Fruit fly (Drosophila melanogaster) whole organism, embryonic: Measurements from ENCODE around the gene NimB1.

ENCODE experiments used
- Atf-2 ChIP-seq: fragments of 200-800 bp; sonication (Bioruptor generic); optimal IDR thresholded peaks from 2 replicates; lab custom pipeline; 2016; ENCODE audit warnings: missing biosample characterization, missing genetic modification characterization
- Atf6 ChIP-seq: fragments of 200-800 bp; sonication (Bioruptor generic); IDR thresholded peaks from 2 replicates; pipeline ENCODE4 v1.3.6; 2022; ENCODE audit warnings: missing biosample characterization, missing genetic modification characterization
- Blimp-1 ChIP-seq: fragments of 200-800 bp; sonication (Bioruptor generic); optimal IDR thresholded peaks from 3 replicates; lab custom pipeline; 2018; ENCODE audit warnings: missing biosample characterization, missing genetic modification characterization, mild to moderate bottlenecking, moderate library complexity, missing genetic modification reagents
- CG10366 ChIP-seq: fragments of 200-800 bp; sonication (Bioruptor generic); IDR thresholded peaks from 2 replicates; pipeline ENCODE4 v1.3.6; 2022; ENCODE audit warnings: missing biosample characterization, missing genetic modification characterization
- CG13296 ChIP-seq: fragments of 200-800 bp; sonication (Bioruptor generic); optimal IDR thresholded peaks from 3 replicates; lab custom pipeline; 2018; ENCODE audit warnings: missing biosample characterization, mild to moderate bottlenecking, missing genetic modification characterization
- CG13894 ChIP-seq: fragments of 200-800 bp; sonication (Bioruptor generic); optimal IDR thresholded peaks from 3 replicates; lab custom pipeline; 2018; ENCODE audit warnings: missing biosample characterization, mild to moderate bottlenecking, missing genetic modification characterization, moderate library complexity
- CG14667 ChIP-seq: fragments of 200-800 bp; sonication (Bioruptor generic); IDR thresholded peaks from 2 replicates; pipeline ENCODE4 v1.3.6; 2022; ENCODE audit warnings: missing biosample characterization, missing genetic modification characterization
- CG14710 ChIP-seq: fragments of 200-800 bp; sonication (Bioruptor generic); optimal IDR thresholded peaks from 3 replicates; lab custom pipeline; 2019; ENCODE audit warnings: missing biosample characterization, mild to moderate bottlenecking, missing genetic modification characterization, moderate library complexity
- CG15073 ChIP-seq: fragments of 200-800 bp; sonication (Bioruptor generic); optimal IDR thresholded peaks from 2 replicates; lab custom pipeline; 2016; ENCODE audit warnings: missing biosample characterization, missing genetic modification characterization
- CG16779 ChIP-seq: fragments of 200-800 bp; sonication (Bioruptor generic); IDR thresholded peaks from 2 replicates; pipeline ENCODE4 v1.3.6; 2022; ENCODE audit warnings: missing biosample characterization, missing genetic modification characterization
- CG4360 ChIP-seq: fragments of 200-800 bp; sonication (Bioruptor generic); IDR thresholded peaks from 2 replicates; pipeline ENCODE4 v1.3.6; 2022; ENCODE audit warnings: missing biosample characterization, missing genetic modification characterization
- CG4730 ChIP-seq: fragments of 200-800 bp; sonication (Bioruptor generic); IDR thresholded peaks from 2 replicates; pipeline ENCODE4 v1.3.6; 2022; ENCODE audit warnings: missing biosample characterization, missing genetic modification characterization
- CG4820 ChIP-seq: fragments of 200-800 bp; sonication (Bioruptor generic); optimal IDR thresholded peaks from 3 replicates; lab custom pipeline; 2016; ENCODE audit warnings: missing biosample characterization, missing genetic modification characterization
- CG6175 ChIP-seq: fragments of 200-800 bp; sonication (Bioruptor generic); IDR thresholded peaks from 3 replicates; pipeline ENCODE4 v1.3.6; 2022; ENCODE audit warnings: missing biosample characterization, missing genetic modification characterization
- CG7271 ChIP-seq: fragments of 200-800 bp; sonication (Bioruptor generic); optimal IDR thresholded peaks from 2 replicates; lab custom pipeline; 2018; ENCODE audit warnings: missing biosample characterization, mild to moderate bottlenecking, missing genetic modification characterization, moderate library complexity
- CG8290 ChIP-seq, 3 experiments: fragments of 200-800 bp; sonication (Bioruptor generic); optimal IDR thresholded peaks; 2 replicates each; lab custom pipeline; 2016 to 2019; ENCODE audit warnings: missing biosample characterization in 3 of 3, missing genetic modification characterization in 3 of 3, mild to moderate bottlenecking in 2 of 3, moderate library complexity in 1 of 3
- CG9215 ChIP-seq: fragments of 200-800 bp; sonication (Bioruptor generic); IDR thresholded peaks from 2 replicates; pipeline ENCODE4 v1.3.6; 2022; ENCODE audit warnings: missing biosample characterization, missing genetic modification characterization
- Dek ChIP-seq: fragments of 200-800 bp; sonication (Bioruptor generic); optimal IDR thresholded peaks from 3 replicates; lab custom pipeline; 2019; ENCODE audit warnings: missing biosample characterization, mild to moderate bottlenecking, missing genetic modification characterization, moderate library complexity
- Dfd ChIP-seq, 2 experiments: fragments of >200 bp; optimal IDR thresholded peaks; 2 replicates each; lab custom pipeline; 2017; ENCODE audit warnings: missing biosample characterization in 2 of 2, missing genetic modification characterization in 2 of 2
- Drgx ChIP-seq: fragments of 200-800 bp; sonication (Bioruptor generic); IDR thresholded peaks from 2 replicates; pipeline ENCODE4 v1.3.6; 2022; ENCODE audit warnings: missing biosample characterization, missing genetic modification characterization
- Eip74EF ChIP-seq, 2 experiments: fragments of 200-800 bp in 1 of 2; fragments of >200 bp in 1 of 2; sonication (Bioruptor generic) in 1 of 2; optimal IDR thresholded peaks; 2 replicates each; lab custom pipeline; 2017 to 2019; ENCODE audit warnings: missing biosample characterization in 2 of 2, missing genetic modification characterization in 2 of 2, mild to moderate bottlenecking in 1 of 2, moderate library complexity in 1 of 2
- Ets65A ChIP-seq: fragments of 200-800 bp; sonication (Bioruptor generic); peaks from one replicate; lab custom pipeline; 2016; ENCODE audit warnings: missing biosample characterization, missing genetic modification characterization
- Mad ChIP-seq: fragments of 200-800 bp; sonication (Bioruptor generic); optimal IDR thresholded peaks from 2 replicates; lab custom pipeline; 2016; ENCODE audit warnings: missing biosample characterization, missing genetic modification characterization
- Max ChIP-seq: fragments of 200-800 bp; sonication (Bioruptor generic); optimal IDR thresholded peaks from 2 replicates; lab custom pipeline; 2016; ENCODE audit warnings: missing biosample characterization, mild to moderate bottlenecking, missing genetic modification characterization
- Mrtf ChIP-seq: fragments of 200-800 bp; sonication (Bioruptor generic); IDR thresholded peaks from 3 replicates; pipeline ENCODE4 v1.3.6; 2022; ENCODE audit warnings: missing biosample characterization, missing genetic modification characterization
- Oaz ChIP-seq: fragments of 200-800 bp; sonication (Bioruptor generic); IDR thresholded peaks from 2 replicates; pipeline ENCODE4 v1.3.6; 2022; ENCODE audit warnings: missing biosample characterization, missing genetic modification characterization
- Optix ChIP-seq: fragments of 200-800 bp; sonication (Bioruptor generic); IDR thresholded peaks from 3 replicates; pipeline ENCODE4 v1.3.6; 2022; ENCODE audit warnings: missing biosample characterization, missing genetic modification characterization
- Sox102F ChIP-seq: fragments of 200-800 bp; sonication (Bioruptor generic); optimal IDR thresholded peaks from 2 replicates; lab custom pipeline; 2018; ENCODE audit warnings: missing biosample characterization, mild to moderate bottlenecking, missing genetic modification characterization, moderate library complexity
- abd-A ChIP-seq: fragments of 200-800 bp; sonication (Bioruptor generic); optimal IDR thresholded peaks from 3 replicates; lab custom pipeline; 2019; ENCODE audit warnings: missing biosample characterization, mild to moderate bottlenecking, missing genetic modification characterization, moderate library complexity
- ase ChIP-seq: fragments of 200-800 bp; sonication (Bioruptor generic); IDR thresholded peaks from 3 replicates; pipeline ENCODE4 v1.3.6; 2022; ENCODE audit warnings: missing biosample characterization, missing genetic modification characterization
- bsh ChIP-seq, 2 experiments: fragments of 200-800 bp; sonication (Bioruptor generic); optimal IDR thresholded peaks; 2 replicates each; lab custom pipeline; 2017 to 2018; ENCODE audit warnings: mild to moderate bottlenecking in 2 of 2, missing biosample characterization in 2 of 2, missing genetic modification characterization in 2 of 2, moderate library complexity in 1 of 2
- cg ChIP-seq: fragments of 200-800 bp; sonication (Bioruptor generic); optimal IDR thresholded peaks from 3 replicates; lab custom pipeline; 2019; ENCODE audit warnings: missing biosample characterization, mild to moderate bottlenecking, missing genetic modification characterization, moderate library complexity
- esg ChIP-seq: fragments of 200-800 bp; sonication (Bioruptor generic); conservative IDR thresholded peaks from 2 replicates; pipeline ENCODE4 v1.3.6; 2022; ENCODE audit warnings: missing biosample characterization, missing genetic modification characterization
- ftz-f1 ChIP-seq: fragments of 200-800 bp; sonication (Bioruptor generic); optimal IDR thresholded peaks from 2 replicates; lab custom pipeline; 2016; ENCODE audit warnings: missing biosample characterization, missing genetic modification characterization
- gcm ChIP-seq: fragments of 200-800 bp; sonication (Bioruptor generic); optimal IDR thresholded peaks from 2 replicates; lab custom pipeline; 2019; ENCODE audit warnings: missing biosample characterization, mild to moderate bottlenecking, missing genetic modification characterization, moderate library complexity
- gro ChIP-seq: fragments of 200-800 bp; sonication (Bioruptor generic); optimal IDR thresholded peaks from 2 replicates; lab custom pipeline; 2016; ENCODE audit warnings: missing biosample characterization, missing genetic modification characterization
- gsb ChIP-seq: fragments of 200-800 bp; sonication (Bioruptor generic); IDR thresholded peaks from 2 replicates; pipeline ENCODE4 v1.3.6; 2022; ENCODE audit warnings: missing biosample characterization, missing genetic modification characterization
- jing ChIP-seq: fragments of 200-800 bp; sonication (Bioruptor generic); optimal IDR thresholded peaks from 2 replicates; lab custom pipeline; 2018; ENCODE audit warnings: missing biosample characterization, mild to moderate bottlenecking, missing genetic modification characterization
- onecut ChIP-seq: fragments of 200-800 bp; sonication (Bioruptor generic); IDR thresholded peaks from 2 replicates; pipeline ENCODE4 v1.3.6; 2022; ENCODE audit warnings: missing biosample characterization, missing genetic modification characterization
- otp ChIP-seq: fragments of 200-800 bp; sonication (Bioruptor generic); IDR thresholded peaks from 3 replicates; pipeline ENCODE4, ENCODE4 v1.3.6; 2022; ENCODE audit warnings: missing biosample characterization, missing genetic modification characterization
- pros ChIP-seq: fragments of 200-800 bp; sonication (Bioruptor generic); optimal IDR thresholded peaks from 3 replicates; lab custom pipeline; 2019; ENCODE audit warnings: missing biosample characterization, mild to moderate bottlenecking, missing genetic modification characterization, moderate library complexity
- repo ChIP-seq: fragments of 200-800 bp; sonication (Bioruptor generic); optimal IDR thresholded peaks from 2 replicates; lab custom pipeline; 2016; ENCODE audit warnings: missing biosample characterization, missing genetic modification characterization
- run ChIP-seq: fragments of 200-800 bp; sonication (Bioruptor generic); optimal IDR thresholded peaks from 3 replicates; lab custom pipeline; 2018; ENCODE audit warnings: missing biosample characterization, mild to moderate bottlenecking, missing genetic modification characterization
- sens ChIP-seq: fragments of 200-800 bp; sonication (Bioruptor generic); peaks from one replicate; lab custom pipeline; 2016; ENCODE audit warnings: missing biosample characterization, missing genetic modification characterization
- sna ChIP-seq: fragments of 200-800 bp; sonication (Bioruptor generic); IDR thresholded peaks from 2 replicates; pipeline ENCODE4 v1.3.6; 2022; ENCODE audit warnings: missing biosample characterization, missing genetic modification characterization; ENCODE audit not compliant: partially characterized antibody
- stwl ChIP-seq: fragments of 200-800 bp; sonication (Bioruptor generic); optimal IDR thresholded peaks from 3 replicates; lab custom pipeline; 2018; ENCODE audit warnings: missing biosample characterization, mild to moderate bottlenecking, missing genetic modification characterization, moderate library complexity
- tup ChIP-seq: fragments of 200-800 bp; sonication (Bioruptor generic); optimal IDR thresholded peaks from 2 replicates; lab custom pipeline; 2016; ENCODE audit warnings: missing biosample characterization, mild to moderate bottlenecking, missing genetic modification characterization, moderate library complexity
- z ChIP-seq: fragments of 200-800 bp; sonication (Bioruptor generic); IDR thresholded peaks from 3 replicates; pipeline ENCODE4 v1.3.6; 2022; ENCODE audit warnings: missing biosample characterization, missing genetic modification characterization
- zen ChIP-seq: fragments of 200-800 bp; sonication (Bioruptor generic); optimal IDR thresholded peaks from 3 replicates; lab custom pipeline; 2018; ENCODE audit warnings: missing biosample characterization, mild to moderate bottlenecking, missing genetic modification characterization, moderate library complexity
- zen2 ChIP-seq: fragments of 200-800 bp; sonication (Bioruptor generic); IDR thresholded peaks from 3 replicates; pipeline ENCODE4 v1.3.6; 2022; ENCODE audit warnings: missing biosample characterization, missing genetic modification characterization; ENCODE audit not compliant: partially characterized antibody

NimB1 gene

dm6 chr2L:13947476-13947875 lies 15.8 kb upstream of the NimB1 start, which contains the start of gene Vajk3:
Vajk3 (minus strand) TSS chr2L:13947476.
- TF ChIP-seq abd-A (tag; lab: Kevin White, UChicago) (no peak), cg (GFP tag; lab: Kevin White, UChicago) (peak; percentile 67), CG13894 (tag; lab: Kevin White, UChicago) (peak; percentile 3), zen2 (no peak), tup (no peak), CG8290 (GFP tag; optimal IDR thresholded peaks at IDR 0.05; lab: Kevin White, UChicago) (no peak), CG8290 (tag; optimal IDR thresholded peaks at IDR 0.05; lab: Kevin White, UChicago) (peak in 1 of 2 experiments; percentile 0), gro (GFP tag; lab: Kevin White, UChicago) (no peak), Dek (tag; lab: Kevin White, UChicago) (no peak), repo (no peak), gsb (no peak), CG13296 (GFP tag; lab: Kevin White, UChicago) (peak; percentile 16), pros (no peak), CG15073 (GFP tag; lab: Kevin White, UChicago) (no peak), CG9215 (GFP tag; lab: Robert Waterston, UW) (no peak), zen (no peak), Mad (no peak), CG4360 (GFP tag; lab: Robert Waterston, UW) (no peak), ftz-f1 (GFP tag; lab: Kevin White, UChicago) (no peak), Eip74EF (GFP tag; optimal IDR thresholded peaks at IDR 0.05; lab: Kevin White, UChicago) (peak in 1 of 2 experiments; percentile 18), onecut (no peak), Ets65A (peak; percentile 17), Dfd (GFP tag; optimal IDR thresholded peaks at IDR 0.05; lab: Kevin White, UChicago) (no peak), sna (no peak)
- TF ChIP-seq, all 482 proteins: peak for 6

dm6 chr2L:13949789-13950188 lies 13.5 kb upstream of the NimB1 start:
- TF ChIP-seq Oaz (GFP tag; lab: Robert Waterston, UW), result no peak
- peak; percentile 90 for TF ChIP-seq Blimp-1
- no peak for TF ChIP-seq run (tag; lab: Kevin White, UChicago)
- no peak for TF ChIP-seq CG16779 (GFP tag; lab: Robert Waterston, UW)
- TF ChIP-seq CG4820 (GFP tag; lab: Kevin White, UChicago), result no peak
- TF ChIP-seq Optix (GFP tag; lab: Robert Waterston, UW), result 0 out of 3 replicates have a peak, but pooled peaks have one; percentile 8
- TF ChIP-seq Atf-2 (GFP tag; lab: Kevin White, UChicago), result no peak
- TF ChIP-seq CG7271 (tag; lab: Kevin White, UChicago), result no peak
- TF ChIP-seq stwl, result no peak
- TF ChIP-seq CG6175, result no peak

dm6 chr2L:13955775-13956174 lies 7.5 kb upstream of the NimB1 start:
- TF ChIP-seq CG10366 (GFP tag; lab: Robert Waterston, UW), result peak; percentile 14; the same call in 1 of the 2 replicates
- TF ChIP-seq otp (GFP tag; lab: Robert Waterston, UW), result no peak
- TF ChIP-seq ase (GFP tag; lab: Robert Waterston, UW), result 0 out of 3 replicates have a peak, but pooled peaks have one; percentile 42
- TF ChIP-seq Blimp-1, result peak; percentile 31
- TF ChIP-seq Sox102F (GFP tag; lab: Kevin White, UChicago), result peak; percentile 35
- no peak for TF ChIP-seq Max (GFP tag; lab: Kevin White, UChicago)
- TF ChIP-seq CG4730 (GFP tag; lab: Robert Waterston, UW), result peak; percentile 10; the same call in 1 of the 2 replicates
- no peak for TF ChIP-seq z (GFP tag; lab: Robert Waterston, UW)
- TF ChIP-seq pros, result no peak
- no peak for TF ChIP-seq Atf6 (GFP tag; lab: Robert Waterston, UW)
- peak; percentile 82 for TF ChIP-seq gcm (GFP tag; lab: Kevin White, UChicago)
- no peak for TF ChIP-seq Mrtf
- peak; percentile 66 for TF ChIP-seq sens (GFP tag; lab: Kevin White, UChicago)
- TF ChIP-seq jing (GFP tag; lab: Kevin White, UChicago), result no peak
- TF ChIP-seq bsh (GFP tag; optimal IDR thresholded peaks at IDR 0.05; lab: Kevin White, UChicago), result peak in 1 of 2 experiments; percentile 84
- no peak for TF ChIP-seq Oaz (GFP tag; lab: Robert Waterston, UW)
- no peak for TF ChIP-seq CG14710
- TF ChIP-seq esg (GFP tag; lab: Robert Waterston, UW), result 0 out of 2 replicates have a peak, but pooled peaks have one; percentile 24
- TF ChIP-seq CG14667 (GFP tag; lab: Robert Waterston, UW), result no peak
- TF ChIP-seq Drgx (GFP tag; lab: Robert Waterston, UW), result peak; percentile 97
